Fruit fly (Drosophila melanogaster) whole organism, embryonic: ENCODE measurements around the gene Syt12.

Experiments used
- B-H1 ChIP-seq: fragments of 200-800 bp; sonication (Bioruptor generic); IDR thresholded peaks from 3 replicates; pipeline ENCODE4 v1.3.6; 2022; ENCODE audit warnings: missing biosample characterization, missing genetic modification characterization
- CG10543 ChIP-seq: fragments of 200-800 bp; sonication (Bioruptor generic); optimal IDR thresholded peaks from 3 replicates; lab custom pipeline; 2017; ENCODE audit warnings: missing biosample characterization, mild to moderate bottlenecking, missing genetic modification characterization, moderate library complexity
- CG10959 ChIP-seq: fragments of 200-800 bp; sonication (Bioruptor generic); IDR thresholded peaks from 2 replicates; pipeline ENCODE4 v1.3.6; 2022; ENCODE audit warnings: missing biosample characterization, missing genetic modification characterization
- CG11560 ChIP-seq: fragments of 200-800 bp; sonication (Bioruptor generic); IDR thresholded peaks from 3 replicates; pipeline ENCODE4 v1.3.6; 2022; ENCODE audit warnings: missing biosample characterization, missing genetic modification characterization
- CG12744 ChIP-seq: fragments of 200-800 bp; sonication (Bioruptor generic); optimal IDR thresholded peaks from 2 replicates; lab custom pipeline; 2016; ENCODE audit warnings: missing biosample characterization, missing genetic modification characterization
- CG13296 ChIP-seq: fragments of 200-800 bp; sonication (Bioruptor generic); optimal IDR thresholded peaks from 3 replicates; lab custom pipeline; 2018; ENCODE audit warnings: missing biosample characterization, mild to moderate bottlenecking, missing genetic modification characterization
- CG13894 ChIP-seq: fragments of 200-800 bp; sonication (Bioruptor generic); optimal IDR thresholded peaks from 3 replicates; lab custom pipeline; 2018; ENCODE audit warnings: missing biosample characterization, mild to moderate bottlenecking, missing genetic modification characterization, moderate library complexity
- CG14965 ChIP-seq: fragments of 200-800 bp; sonication (Bioruptor generic); optimal IDR thresholded peaks from 2 replicates; lab custom pipeline; 2016; ENCODE audit warnings: missing biosample characterization, missing genetic modification characterization, borderline replicate concordance
- CG16815 ChIP-seq: fragments of 200-800 bp; sonication (Bioruptor generic); optimal IDR thresholded peaks from 3 replicates; lab custom pipeline; 2017; ENCODE audit warnings: missing biosample characterization, mild to moderate bottlenecking, missing genetic modification characterization
- CG17802 ChIP-seq: fragments of 200-800 bp; sonication (Bioruptor generic); optimal IDR thresholded peaks from 2 replicates; lab custom pipeline; 2018; ENCODE audit warnings: missing biosample characterization, mild to moderate bottlenecking, missing genetic modification characterization, moderate library complexity
- CG18262 ChIP-seq: fragments of 200-800 bp; optimal IDR thresholded peaks from 3 replicates; lab custom pipeline; 2019; ENCODE audit warnings: missing biosample characterization, mild to moderate bottlenecking, missing genetic modification characterization, moderate library complexity
- CG18764 ChIP-seq: fragments of 200-800 bp; sonication (Bioruptor generic); optimal IDR thresholded peaks from 3 replicates; lab custom pipeline; 2016; ENCODE audit warnings: missing biosample characterization, missing genetic modification characterization
- CG2199 ChIP-seq: fragments of 200-800 bp; sonication (Bioruptor generic); IDR thresholded peaks from 3 replicates; pipeline ENCODE4 v1.3.6; 2022; ENCODE audit warnings: missing biosample characterization, missing genetic modification characterization
- CG4360 ChIP-seq: fragments of 200-800 bp; sonication (Bioruptor generic); IDR thresholded peaks from 2 replicates; pipeline ENCODE4 v1.3.6; 2022; ENCODE audit warnings: missing biosample characterization, missing genetic modification characterization
- CG7987 ChIP-seq: fragments of 200-800 bp; sonication (Bioruptor generic); optimal IDR thresholded peaks from 2 replicates; lab custom pipeline; 2018; ENCODE audit warnings: missing biosample characterization, mild to moderate bottlenecking, missing genetic modification characterization, moderate library complexity
- CkIIα-i1 ChIP-seq: fragments of 200-800 bp; sonication (Bioruptor generic); IDR thresholded peaks from 2 replicates; pipeline ENCODE4 v1.3.6; 2022; ENCODE audit warnings: missing biosample characterization, missing genetic modification characterization
- Deaf1 ChIP-seq: fragments of 200-800 bp; optimal IDR thresholded peaks from 3 replicates; lab custom pipeline; 2019; ENCODE audit warnings: missing biosample characterization, mild to moderate bottlenecking, missing genetic modification characterization, moderate library complexity
- HLH3B ChIP-seq: fragments of 200-800 bp; sonication (Bioruptor generic); IDR thresholded peaks from 2 replicates; pipeline ENCODE4 v1.3.6; 2022; ENCODE audit warnings: missing biosample characterization, missing genetic modification characterization
- HLHmδ ChIP-seq: fragments of 200-800 bp; sonication (Bioruptor generic); optimal IDR thresholded peaks from 2 replicates; lab custom pipeline; 2018; ENCODE audit warnings: missing biosample characterization, mild to moderate bottlenecking, missing genetic modification characterization, moderate library complexity
- Hand ChIP-seq: fragments of 200-800 bp; sonication (Bioruptor generic); optimal IDR thresholded peaks from 2 replicates; lab custom pipeline; 2017; ENCODE audit warnings: mild to moderate bottlenecking, missing biosample characterization, missing genetic modification reagents, missing genetic modification characterization
- Hey ChIP-seq: fragments of 200-800 bp; sonication (Bioruptor generic); optimal IDR thresholded peaks from 3 replicates; lab custom pipeline; 2018; ENCODE audit warnings: missing biosample characterization, mild to moderate bottlenecking, missing genetic modification characterization
- Neu2 ChIP-seq: fragments of 200-800 bp; sonication (Bioruptor generic); optimal IDR thresholded peaks from 3 replicates; lab custom pipeline; 2016; ENCODE audit warnings: missing biosample characterization, missing genetic modification characterization, borderline replicate concordance
- Oli ChIP-seq: fragments of 200-800 bp; sonication (Bioruptor generic); optimal IDR thresholded peaks from 2 replicates; lab custom pipeline; 2018; ENCODE audit warnings: missing biosample characterization, mild to moderate bottlenecking, missing genetic modification characterization, moderate library complexity
- Poxn ChIP-seq: fragments of 200-800 bp; sonication (Bioruptor generic); IDR thresholded peaks from 2 replicates; pipeline ENCODE4 v1.3.6; 2022; ENCODE audit warnings: missing biosample characterization, missing genetic modification characterization
- Side ChIP-seq: fragments of 200-800 bp; sonication (Bioruptor generic); optimal IDR thresholded peaks from 2 replicates; lab custom pipeline; 2016; ENCODE audit warnings: missing biosample characterization, missing genetic modification characterization
- al ChIP-seq: fragments of 200-800 bp; sonication (Bioruptor generic); IDR thresholded peaks from 2 replicates; pipeline ENCODE4 v1.3.6; 2022; ENCODE audit warnings: missing biosample characterization, missing genetic modification characterization
- ara ChIP-seq: fragments of 200-800 bp; sonication (Bioruptor generic); IDR thresholded peaks from 2 replicates; pipeline ENCODE4 v1.3.6; 2022; ENCODE audit warnings: missing biosample characterization, missing genetic modification characterization
- cas ChIP-seq: fragments of 200-800 bp; sonication (Bioruptor generic); IDR thresholded peaks from 2 replicates; pipeline ENCODE4 v1.3.6; 2022; ENCODE audit warnings: missing biosample characterization, missing genetic modification characterization
- chm ChIP-seq: fragments of 200-800 bp; sonication (Bioruptor generic); IDR thresholded peaks from 2 replicates; pipeline ENCODE4 v1.3.6; 2022; ENCODE audit warnings: missing biosample characterization, missing genetic modification characterization
- ci ChIP-seq: fragments of 200-800 bp; sonication (Bioruptor generic); IDR thresholded peaks from 3 replicates; pipeline ENCODE4 v1.3.6; 2022; ENCODE audit warnings: missing biosample characterization, missing genetic modification characterization
- fd64A ChIP-seq: fragments of 200-800 bp; sonication (Bioruptor generic); optimal IDR thresholded peaks from 3 replicates; lab custom pipeline; 2018; ENCODE audit warnings: missing biosample characterization, mild to moderate bottlenecking, missing genetic modification characterization
- grn ChIP-seq: fragments of 200-800 bp; sonication (Bioruptor generic); optimal IDR thresholded peaks from 3 replicates; lab custom pipeline; 2017; ENCODE audit warnings: missing biosample characterization, missing genetic modification characterization
- hb ChIP-seq: fragments of 200-800 bp; sonication (Bioruptor generic); IDR thresholded peaks from 3 replicates; pipeline ENCODE4 v1.3.6; 2022; ENCODE audit warnings: missing biosample characterization, missing genetic modification characterization; ENCODE audit not compliant: partially characterized antibody
- her ChIP-seq: fragments of 200-800 bp; sonication (Bioruptor generic); optimal IDR thresholded peaks from 2 replicates; lab custom pipeline; 2016; ENCODE audit warnings: missing biosample characterization, missing genetic modification characterization
- hkb ChIP-seq, 2 experiments: fragments of 200-800 bp in 1 of 2; fragments of >200 bp in 1 of 2; sonication (Bioruptor generic) in 1 of 2; IDR thresholded peaks in 1 of 2; optimal IDR thresholded peaks in 1 of 2; 2 replicates each; pipeline versions ENCODE4 v1.3.6 to Lab custom; 2017 to 2022; ENCODE audit warnings: missing biosample characterization in 1 of 2, missing genetic modification characterization in 1 of 2
- jigr1 ChIP-seq: fragments of 200-800 bp; sonication (Bioruptor generic); IDR thresholded peaks from 3 replicates; pipeline ENCODE4 v1.3.6; 2022; ENCODE audit warnings: missing biosample characterization, missing genetic modification characterization
- mirr ChIP-seq: fragments of 200-800 bp; sonication (Bioruptor generic); optimal IDR thresholded peaks from 3 replicates; lab custom pipeline; 2018; ENCODE audit warnings: missing biosample characterization, mild to moderate bottlenecking, missing genetic modification characterization
- oc ChIP-seq: fragments of 200-800 bp; sonication (Bioruptor generic); optimal IDR thresholded peaks from 2 replicates; lab custom pipeline; 2018; ENCODE audit warnings: missing biosample characterization, mild to moderate bottlenecking, missing genetic modification characterization, moderate library complexity
- odd ChIP-seq: fragments of 200-800 bp; sonication (Bioruptor generic); optimal IDR thresholded peaks from 2 replicates; lab custom pipeline; 2017; ENCODE audit warnings: missing biosample characterization, mild to moderate bottlenecking, missing genetic modification characterization
- pan ChIP-seq, 4 experiments: fragments of >200 bp in 3 of 4; fragments of 200-800 bp in 1 of 4; sonication (Bioruptor generic) in 1 of 4; optimal IDR thresholded peaks in 3 of 4; IDR thresholded peaks in 1 of 4; 2 replicates each; pipeline versions ENCODE4 v1.3.6 to Lab custom; 2017 to 2022; ENCODE audit warnings: missing biosample characterization in 2 of 4, missing genetic modification characterization in 2 of 4, mixed read lengths in 1 of 4
- pros ChIP-seq: fragments of 200-800 bp; sonication (Bioruptor generic); optimal IDR thresholded peaks from 3 replicates; lab custom pipeline; 2019; ENCODE audit warnings: missing biosample characterization, mild to moderate bottlenecking, missing genetic modification characterization, moderate library complexity
- pzg ChIP-seq: fragments of 200-800 bp; sonication (Bioruptor generic); optimal IDR thresholded peaks from 3 replicates; lab custom pipeline; 2018; ENCODE audit warnings: missing biosample characterization, mild to moderate bottlenecking, missing genetic modification characterization, moderate library complexity
- run ChIP-seq: fragments of 200-800 bp; sonication (Bioruptor generic); optimal IDR thresholded peaks from 3 replicates; lab custom pipeline; 2018; ENCODE audit warnings: missing biosample characterization, mild to moderate bottlenecking, missing genetic modification characterization
- salm ChIP-seq: fragments of 200-800 bp; sonication (Bioruptor generic); optimal IDR thresholded peaks from 2 replicates; lab custom pipeline; 2018; ENCODE audit warnings: missing biosample characterization, mild to moderate bottlenecking, missing genetic modification characterization
- sens ChIP-seq: fragments of 200-800 bp; sonication (Bioruptor generic); peaks from one replicate; lab custom pipeline; 2016; ENCODE audit warnings: missing biosample characterization, missing genetic modification characterization
- sqz ChIP-seq: fragments of 200-800 bp; sonication (Bioruptor generic); optimal IDR thresholded peaks from 3 replicates; lab custom pipeline; 2018; ENCODE audit warnings: missing biosample characterization, mild to moderate bottlenecking, missing genetic modification characterization
- trh ChIP-seq: fragments of 200-800 bp; sonication (Bioruptor generic); optimal IDR thresholded peaks from 2 replicates; lab custom pipeline; 2016; ENCODE audit warnings: missing biosample characterization, missing genetic modification characterization
- vnd ChIP-seq: fragments of 200-800 bp; sonication (Bioruptor generic); IDR thresholded peaks from 3 replicates; pipeline ENCODE4 v1.3.6; 2022; ENCODE audit warnings: missing biosample characterization, missing genetic modification characterization; ENCODE audit not compliant: partially characterized antibody
- zf30C ChIP-seq: fragments of 200-800 bp; sonication (Bioruptor generic); optimal IDR thresholded peaks from 3 replicates; lab custom pipeline; 2018; ENCODE audit warnings: missing biosample characterization, mild to moderate bottlenecking, missing genetic modification characterization

Gene Syt12

DNA sequence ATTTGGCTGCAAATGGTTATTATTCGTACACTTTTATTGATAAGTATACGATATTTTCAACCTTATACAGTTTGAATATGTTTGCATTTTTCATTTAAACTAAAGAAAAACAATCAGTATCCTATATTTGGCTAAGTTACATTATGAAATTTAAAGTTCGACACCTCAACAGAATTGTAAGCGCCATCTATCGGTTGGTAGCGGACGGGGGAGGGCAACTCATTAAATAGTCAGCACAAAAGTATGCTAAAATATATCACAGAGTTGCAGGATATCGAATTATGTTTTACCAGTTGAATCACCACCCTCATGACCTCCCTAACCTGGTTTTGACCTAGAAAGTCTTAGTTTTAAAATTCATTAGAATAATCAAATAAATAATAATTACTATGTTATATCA, 42.2 kb downstream of the Syt12 start (continued):
- TF ChIP-seq al (GFP tag; lab: Robert Waterston, UW) (no peak), CG18262 (tag; lab: Kevin White, UChicago) (peak; percentile 4), salm (no peak), oc (tag; lab: Kevin White, UChicago) (no peak), Hand (GFP tag; lab: Kevin White, UChicago) (no peak), HLH3B (GFP tag; lab: Robert Waterston, UW) (peak; percentile 10; the same call in 1 of the 2 replicates), CG14965 (GFP tag; lab: Kevin White, UChicago) (peak; percentile 97), Side (GFP tag; lab: Kevin White, UChicago) (no peak), sens (peak; percentile 71), odd (peak; percentile 4), CG16815 (GFP tag; lab: Kevin White, UChicago) (no peak), vnd (GFP tag; lab: Robert Waterston, UW) (no peak), Neu2 (GFP tag; lab: Kevin White, UChicago) (no peak), CG10959 (GFP tag; lab: Robert Waterston, UW) (peak; percentile 5; the same call in 1 of the 2 replicates), CG10543 (GFP tag; lab: Kevin White, UChicago) (no peak), hb (no peak), chm (0 out of 2 replicates have a peak, but pooled peaks have one; percentile 11), trh (GFP tag; lab: Kevin White, UChicago) (no peak), CG7987 (GFP tag; lab: Kevin White, UChicago) (peak; percentile 1), HLHmδ (peak; percentile 7), hkb (optimal IDR thresholded peaks at IDR 0.05; lab: Kevin White, UChicago) (no peak), hkb (GFP tag; IDR thresholded peaks at IDR 0.05; lab: Robert Waterston, UW) (0 out of 2 replicates have a peak, but pooled peaks have one; percentile 15)

DNA sequence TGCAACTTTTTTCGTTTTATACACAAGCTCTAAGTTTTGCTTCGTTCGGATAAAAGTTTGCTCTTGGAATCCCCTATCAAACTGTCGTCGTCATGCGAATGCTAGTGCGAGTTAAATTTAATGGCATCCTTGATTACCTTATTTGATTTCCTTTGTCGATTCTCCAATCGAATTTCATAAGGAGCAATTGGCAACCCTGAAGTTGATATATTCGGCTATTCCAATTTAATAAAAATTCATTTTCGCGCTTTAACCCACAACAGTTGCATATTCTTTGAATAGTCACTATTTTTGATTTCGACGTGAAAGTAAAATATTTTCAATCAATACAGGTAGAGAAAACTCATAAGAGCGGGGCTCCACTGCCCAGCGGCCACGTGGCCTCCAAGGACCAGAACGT, 43.7 kb downstream of the Syt12 start, which contains the start of gene CG12725:
CG12725 (minus strand) TSS at position 101 of the 400 bp plus-strand sequence.
- TF ChIP-seq pan (optimal IDR thresholded peaks at IDR 0.05; lab: Kevin White, UChicago): no peak
- TF ChIP-seq pan (GFP tag; optimal IDR thresholded peaks at IDR 0.05 in 1 of 2, IDR thresholded peaks at IDR 0.05 in 1 of 2): no peak
- no peak for TF ChIP-seq run (tag; lab: Kevin White, UChicago)
- TF ChIP-seq B-H1: no peak
- TF ChIP-seq zf30C (GFP tag; lab: Kevin White, UChicago): no peak
- no peak for TF ChIP-seq CG17802 (tag; lab: Kevin White, UChicago)
- no peak for TF ChIP-seq Oli
- TF ChIP-seq jigr1 (GFP tag; lab: Robert Waterston, UW): no peak
- no peak for TF ChIP-seq her
- no peak for TF ChIP-seq pros (GFP tag; lab: Kevin White, UChicago)
- no peak for TF ChIP-seq CkIIα-i1 (GFP tag; lab: Robert Waterston, UW)
- no peak for TF ChIP-seq CG11560 (tag; lab: Robert Waterston, UW)
- no peak for TF ChIP-seq CG12744 (GFP tag; lab: Kevin White, UChicago)
- TF ChIP-seq odd: no peak
- no peak for TF ChIP-seq cas (GFP tag; lab: Robert Waterston, UW)
- TF ChIP-seq pzg (GFP tag; lab: Kevin White, UChicago): no peak

DNA sequence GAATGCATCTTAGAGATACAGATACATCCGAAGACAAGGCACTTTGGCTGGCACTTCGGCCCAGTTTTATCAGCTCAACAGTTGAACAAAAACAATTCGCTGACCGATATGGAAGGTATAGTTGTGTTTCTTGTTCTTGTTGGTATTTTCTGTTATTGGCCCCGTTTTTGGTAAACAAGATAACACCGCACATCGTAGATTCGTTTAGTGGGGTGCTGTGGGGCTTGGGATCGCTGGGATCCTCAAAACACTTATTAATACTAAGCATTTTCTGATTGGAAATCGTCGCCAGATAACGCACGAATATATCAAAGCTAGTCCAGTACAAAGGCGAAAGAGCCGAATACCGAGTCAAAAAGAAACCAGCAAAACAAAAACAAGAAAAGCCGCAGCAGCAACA, 44.5 kb downstream of the Syt12 start:
- TF ChIP-seq ara (GFP tag; lab: Robert Waterston, UW) (0 out of 2 replicates have a peak, but pooled peaks have one; percentile 24), Deaf1 (tag; lab: Kevin White, UChicago) (peak; percentile 22), sqz (GFP tag; lab: Kevin White, UChicago) (no peak), CG2199 (GFP tag; lab: Robert Waterston, UW) (0 out of 3 replicates have a peak, but pooled peaks have one; percentile 24), ci (GFP tag; lab: Robert Waterston, UW) (0 out of 3 replicates have a peak, but pooled peaks have one; percentile 7), Poxn (GFP tag; lab: Robert Waterston, UW) (no peak), grn (GFP tag; lab: Kevin White, UChicago) (peak; percentile 92), CG13894 (tag; lab: Kevin White, UChicago) (peak; percentile 68), mirr (peak; percentile 87), CG18764 (GFP tag; lab: Kevin White, UChicago) (no peak), Hey (tag; lab: Kevin White, UChicago) (peak; percentile 55), fd64A (GFP tag; lab: Kevin White, UChicago) (peak; percentile 26), CG4360 (GFP tag; lab: Robert Waterston, UW) (peak; percentile 26; the same call in 1 of the 2 replicates), CG13296 (GFP tag; lab: Kevin White, UChicago) (peak; percentile 32)
